Fruit fly (Drosophila melanogaster): ENCODE measurements around the gene CG5478.
A peak's percentile ranks its signal among the peaks of the same experiment; 100 is the strongest.

Gene CG5478

DNA sequence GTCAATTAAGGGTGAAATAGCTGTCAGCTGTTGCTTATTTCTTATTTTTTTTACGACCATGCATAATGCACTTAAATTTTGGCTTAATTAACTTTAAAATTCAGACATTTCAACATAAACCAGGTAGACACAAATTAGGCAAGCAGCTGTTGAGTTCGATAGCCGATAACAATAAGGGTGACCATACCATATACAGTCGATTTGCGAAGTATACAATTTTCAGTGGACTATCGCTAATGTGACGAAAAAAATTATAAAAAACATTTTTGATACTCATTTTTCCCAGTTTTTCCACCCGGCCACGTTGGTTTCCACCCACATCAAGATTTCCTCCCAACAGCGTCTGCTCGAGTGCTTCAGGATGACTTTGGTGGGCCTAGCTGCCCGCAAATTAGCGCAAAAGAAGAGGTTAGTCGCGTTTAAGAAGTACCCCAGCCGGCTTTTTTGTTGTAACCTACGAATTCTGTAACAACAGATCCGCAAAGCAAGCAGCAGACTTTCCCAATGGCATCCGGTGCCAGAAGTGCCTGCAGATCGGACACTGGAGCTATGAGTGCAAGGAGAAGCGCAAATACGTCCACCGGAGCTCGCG lies 30.3 kb upstream of the CG5478 start, which contains the start of the genes CG4287 and CG5516 (continued):
- TF ChIP-seq nerfin-2 (GFP tag; IDR thresholded peaks at IDR 0.05; ENCODE audit: partially characterized antibody) (peak; percentile 48; the same call in 1 of the 2 replicates), CG11085 (GFP tag; IDR thresholded peaks at IDR 0.05) (no peak), CG4854 (GFP tag; optimal IDR thresholded peaks at IDR 0.05) (no peak), CG13296 (GFP tag; optimal IDR thresholded peaks at IDR 0.05) (no peak), sqz (GFP tag; optimal IDR thresholded peaks at IDR 0.05) (no peak), Hmr (GFP tag; optimal IDR thresholded peaks at IDR 0.05) (no peak), CG2199 (GFP tag; IDR thresholded peaks at IDR 0.05) (no peak), CG9609 (GFP tag; optimal IDR thresholded peaks at IDR 0.05) (peak; percentile 8), hkb (optimal IDR thresholded peaks at IDR 0.05) (no peak), hkb (GFP tag; IDR thresholded peaks at IDR 0.05) (peak; percentile 34; the same call in 1 of the 2 replicates), abd-A (tag; optimal IDR thresholded peaks at IDR 0.05) (no peak), Ravus (GFP tag; IDR thresholded peaks at IDR 0.05) (no peak), BtbVII (GFP tag; optimal IDR thresholded peaks at IDR 0.05) (no peak), Gug (GFP tag; IDR thresholded peaks at IDR 0.05) (no peak), Atf6 (GFP tag; IDR thresholded peaks at IDR 0.05) (no peak), cg (GFP tag; optimal IDR thresholded peaks at IDR 0.05) (no peak), sens (GFP tag) (peak; percentile 64), sd (tag; optimal IDR thresholded peaks at IDR 0.05) (no peak), CG15479 (GFP tag; optimal IDR thresholded peaks at IDR 0.05) (no peak), gce (GFP tag; IDR thresholded peaks at IDR 0.05) (no peak), unc-4 (GFP tag; IDR thresholded peaks at IDR 0.05; ENCODE audit: partially characterized antibody) (peak; percentile 44; the same call in 1 of the 2 replicates), hb (GFP tag; IDR thresholded peaks at IDR 0.05; ENCODE audit: partially characterized antibody) (no peak), CG14014 (GFP tag; IDR thresholded peaks at IDR 0.05) (no peak), B-H2 (GFP tag; optimal IDR thresholded peaks at IDR 0.05) (no peak), row (GFP tag; IDR thresholded peaks at IDR 0.05) (peak; percentile 15; the same call in 1 of the 3 replicates), CG4617 (GFP tag; optimal IDR thresholded peaks at IDR 0.05; ENCODE audit: borderline replicate concordance) (peak; percentile 74), CG12104 (GFP tag; optimal IDR thresholded peaks at IDR 0.05) (no peak), CG18599 (GFP tag; optimal IDR thresholded peaks at IDR 0.05) (no peak), Ets97D (GFP tag; optimal IDR thresholded peaks at IDR 0.05) (peak; percentile 1), CG6272 (GFP tag; IDR thresholded peaks at IDR 0.05) (no peak), CG30403 (GFP tag; optimal IDR thresholded peaks at IDR 0.05) (peak; percentile 38), NFAT (GFP tag; IDR thresholded peaks at IDR 0.05) (peak; percentile 54; the same call in 1 of the 2 replicates), CG6791 (GFP tag; IDR thresholded peaks at IDR 0.05; ENCODE audit: partially characterized antibody) (peak; percentile 48; the same call in 1 of the 3 replicates), twi (tag; optimal IDR thresholded peaks at IDR 0.05) (no peak), Ets65A (GFP tag) (no peak), Bgb (GFP tag; IDR thresholded peaks at IDR 0.05; ENCODE audit: partially characterized antibody) (no peak; the same call in 1 of the 2 replicates), CG2875 (GFP tag; optimal IDR thresholded peaks at IDR 0.05) (no peak), CG11695 (GFP tag; IDR thresholded peaks at IDR 0.05) (no peak), dimm (GFP tag; IDR thresholded peaks at IDR 0.05) (no peak), CG14050 (GFP tag; IDR thresholded peaks at IDR 0.05) (no peak), CG3065 (GFP tag; optimal IDR thresholded peaks at IDR 0.05) (no peak), her (GFP tag; optimal IDR thresholded peaks at IDR 0.05) (no peak), Doc2 (GFP tag; IDR thresholded peaks at IDR 0.05) (no peak), CG1233 (GFP tag; optimal IDR thresholded peaks at IDR 0.05) (no peak), dpn (GFP tag; optimal IDR thresholded peaks at IDR 0.05) (peak in 1 of 2 experiments; percentile 1), gsb-n (tag; optimal IDR thresholded peaks at IDR 0.05) (no peak), phol (tag; optimal IDR thresholded peaks at IDR 0.05) (no peak), CG12071 (GFP tag; optimal IDR thresholded peaks at IDR 0.05) (no peak), seq (GFP tag; IDR thresholded peaks at IDR 0.05) (no peak), tio (GFP tag; optimal IDR thresholded peaks at IDR 0.05) (no peak), mld (GFP tag; IDR thresholded peaks at IDR 0.05; ENCODE audit: partially characterized antibody) (no peak)

All from whole organism, embryonic.